Worm (Caenorhabditis elegans): ENCODE results near the gene ins-5.
A peak's percentile ranks its signal among the peaks of the same experiment; 100 is the strongest.

ins-5 gene

DNA sequence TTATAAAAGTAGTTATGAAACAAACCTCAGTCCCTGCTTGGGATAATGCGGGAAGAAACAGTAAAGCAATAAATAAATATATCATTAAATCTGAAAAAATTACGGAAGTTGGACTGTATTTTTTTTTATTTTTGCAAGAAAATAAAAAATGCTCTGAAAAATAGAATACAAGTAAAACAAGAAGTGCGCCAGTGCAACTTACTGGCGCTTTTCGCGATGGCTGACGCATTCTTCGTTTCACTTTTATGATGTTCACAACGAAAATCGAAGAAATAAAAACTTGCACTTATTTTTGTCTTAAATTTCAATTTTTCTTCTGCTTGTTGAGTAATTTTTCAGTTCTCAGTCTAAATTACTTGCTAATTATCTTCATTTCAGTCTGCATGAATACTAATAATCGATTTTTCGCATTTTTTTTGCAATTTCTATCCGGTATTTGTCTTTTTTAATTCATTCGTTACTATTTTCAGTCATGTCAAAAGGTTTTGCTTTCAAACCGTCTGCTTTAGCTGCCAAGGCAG is 50.3 kb downstream of the ins-5 start, which contains the start of the genes R12C12.6 and ran-5 (continued):
- no peak for TF ChIP-seq ztf-3 (GFP tag; optimal IDR thresholded peaks at IDR 0.05)
- TF ChIP-seq K11D2.4 (GFP tag; IDR thresholded peaks at IDR 0.05): peak; percentile 79
- TF ChIP-seq zfh-2 (GFP tag; conservative IDR thresholded peaks at IDR 0.05): no peak
- TF ChIP-seq aptf-3 (GFP tag; IDR thresholded peaks at IDR 0.05): no peak
- peak; percentile 11 for TF ChIP-seq snpc-1.3 (tag; optimal IDR thresholded peaks at IDR 0.05; ENCODE audit: insufficient read depth)
- TF ChIP-seq aptf-2 (GFP tag; conservative IDR thresholded peaks at IDR 0.05): no peak
- no peak for TF ChIP-seq snpc-1.1 (tag; optimal IDR thresholded peaks at IDR 0.05; ENCODE audit: insufficient read depth)
- TF ChIP-seq sdz-38 (tag; optimal IDR thresholded peaks at IDR 0.05): no peak
- TF ChIP-seq efl-1 (GFP tag; optimal IDR thresholded peaks at IDR 0.05): peak; percentile 11
- peak; percentile 55 for TF ChIP-seq F22D6.2 (tag; optimal IDR thresholded peaks at IDR 0.05)
- no peak for TF ChIP-seq F55B11.4 (tag; optimal IDR thresholded peaks at IDR 0.05; ENCODE audit: borderline replicate concordance, insufficient read depth)
